Worm (Caenorhabditis elegans) whole organism, mixed stage, embryonic: ENCODE data around the gene C34C12.6.

Experiments used
- bed-3 ChIP-seq: fragments of 200-800 bp; sonication (Bioruptor generic); optimal IDR thresholded peaks from 3 replicates; lab custom pipeline; 2018; ENCODE audit warnings: mild to moderate bottlenecking, missing genetic modification characterization, moderate library complexity, missing compliant biosample characterization
- blmp-1 ChIP-seq: fragments of 150-350 bp; optimal IDR thresholded peaks from 2 replicates; lab custom pipeline; 2014; ENCODE audit warnings: missing biosample characterization, missing genetic modification characterization
- ceh-39 ChIP-seq: fragments of 150-350 bp; optimal IDR thresholded peaks from 2 replicates; lab custom pipeline; 2014; ENCODE audit warnings: missing biosample characterization, missing genetic modification characterization
- ceh-43 ChIP-seq: fragments of 200-800 bp; sonication (Bioruptor generic); optimal IDR thresholded peaks from 2 replicates; lab custom pipeline; 2018; ENCODE audit warnings: mild to moderate bottlenecking, missing genetic modification characterization, moderate library complexity, missing compliant biosample characterization
- cnd-1 ChIP-seq: fragments of 200-800 bp; sonication (Bioruptor generic); optimal IDR thresholded peaks from 2 replicates; lab custom pipeline; 2018; ENCODE audit warnings: mild to moderate bottlenecking, missing genetic modification characterization, missing compliant biosample characterization
- drap-1 ChIP-seq: fragments of 200-800 bp; sonication (Bioruptor generic); optimal IDR thresholded peaks from 3 replicates; lab custom pipeline; 2018; ENCODE audit warnings: mild to moderate bottlenecking, missing genetic modification characterization, missing compliant biosample characterization
- elt-1 ChIP-seq: sonication (generic microtip); optimal IDR thresholded peaks from 2 replicates; lab custom pipeline; 2017; ENCODE audit warnings: missing genetic modification characterization, mild to moderate bottlenecking, missing compliant biosample characterization, antibody characterized with exemption, moderate library complexity, borderline replicate concordance; ENCODE audit not compliant: insufficient read depth
- elt-3 ChIP-seq: fragments of 150-350 bp; optimal IDR thresholded peaks from 2 replicates; lab custom pipeline; 2014; ENCODE audit warnings: missing biosample characterization, missing genetic modification characterization
- flh-1 ChIP-seq: fragments of 200-800 bp; sonication (Bioruptor generic); optimal IDR thresholded peaks from 2 replicates; lab custom pipeline; 2018; ENCODE audit warnings: mild to moderate bottlenecking, missing genetic modification characterization, moderate library complexity, missing compliant biosample characterization
- ham-2 ChIP-seq: fragments of 200-800 bp; sonication (Bioruptor generic); optimal IDR thresholded peaks from 2 replicates; lab custom pipeline; 2018; ENCODE audit warnings: mild to moderate bottlenecking, missing genetic modification characterization, missing compliant biosample characterization
- hlh-1 ChIP-seq: fragments of 150-350 bp; optimal IDR thresholded peaks from 2 replicates; lab custom pipeline; 2014; ENCODE audit warnings: missing biosample characterization, missing genetic modification reagents, missing genetic modification characterization
- lin-13 ChIP-seq: fragments of 150-350 bp; optimal IDR thresholded peaks from 2 replicates; lab custom pipeline; 2014; ENCODE audit warnings: missing biosample characterization, missing genetic modification characterization
- lin-32 ChIP-seq: fragments of 200-800 bp; sonication (Bioruptor generic); optimal IDR thresholded peaks from 2 replicates; lab custom pipeline; 2018; ENCODE audit warnings: mild to moderate bottlenecking, missing genetic modification characterization, missing compliant biosample characterization
- lsy-2 ChIP-seq: fragments of 150-350 bp; optimal IDR thresholded peaks from 2 replicates; lab custom pipeline; 2014; ENCODE audit warnings: missing biosample characterization, missing genetic modification characterization
- mab-5 ChIP-seq: fragments of 150-350 bp; optimal IDR thresholded peaks from 2 replicates; lab custom pipeline; 2014; ENCODE audit warnings: missing biosample characterization, missing genetic modification characterization
- mep-1 ChIP-seq: fragments of 150-350 bp; optimal IDR thresholded peaks from 2 replicates; lab custom pipeline; 2017; ENCODE audit warnings: missing biosample characterization, missing genetic modification reagents, missing genetic modification characterization, inconsistent platforms
- mls-2 ChIP-seq: sonication (generic microtip); optimal IDR thresholded peaks from 2 replicates; lab custom pipeline; 2016; ENCODE audit warnings: mild to moderate bottlenecking, missing genetic modification characterization, moderate library complexity, missing compliant biosample characterization
- nhr-12 ChIP-seq: fragments of 150-350 bp; optimal IDR thresholded peaks from 2 replicates; lab custom pipeline; 2014; ENCODE audit warnings: missing biosample characterization, missing genetic modification characterization
- nhr-2 ChIP-seq: fragments of 150-350 bp; optimal IDR thresholded peaks from 2 replicates; lab custom pipeline; 2014; ENCODE audit warnings: missing biosample characterization, missing genetic modification characterization
- nhr-237 ChIP-seq: fragments of 150-350 bp; optimal IDR thresholded peaks from 2 replicates; lab custom pipeline; 2014; ENCODE audit warnings: missing biosample characterization, missing genetic modification characterization
- nhr-28 ChIP-seq: fragments of 150-350 bp; optimal IDR thresholded peaks from 2 replicates; lab custom pipeline; 2014; ENCODE audit warnings: missing biosample characterization, missing genetic modification characterization
- nhr-76 ChIP-seq: sonication (generic microtip); optimal IDR thresholded peaks from 2 replicates; lab custom pipeline; 2017; ENCODE audit warnings: missing biosample characterization, missing genetic modification characterization
- pha-4 ChIP-seq: fragments of 150-350 bp; optimal IDR thresholded peaks from 2 replicates; lab custom pipeline; 2018; ENCODE audit warnings: missing biosample characterization, missing genetic modification reagents, missing genetic modification characterization
- sem-2 ChIP-seq: fragments of 200-800 bp; sonication (Bioruptor generic); optimal IDR thresholded peaks from 2 replicates; lab custom pipeline; 2018; ENCODE audit warnings: mild to moderate bottlenecking, missing genetic modification characterization, missing compliant biosample characterization
- snpc-4 ChIP-seq: fragments of 150-350 bp; optimal IDR thresholded peaks from 2 replicates; lab custom pipeline; 2014; ENCODE audit warnings: missing biosample characterization, missing genetic modification characterization
- sptf-1 ChIP-seq: sonication (generic microtip); optimal IDR thresholded peaks from 2 replicates; lab custom pipeline; 2017; ENCODE audit warnings: mild to moderate bottlenecking, missing genetic modification characterization, moderate library complexity, missing compliant biosample characterization
- tbx-8 ChIP-seq: fragments of 200-800 bp; sonication (Bioruptor generic); optimal IDR thresholded peaks from 2 replicates; lab custom pipeline; 2018; ENCODE audit warnings: mild to moderate bottlenecking, missing genetic modification characterization, moderate library complexity, missing compliant biosample characterization
- unc-120 ChIP-seq: sonication (generic microtip); optimal IDR thresholded peaks from 2 replicates; lab custom pipeline; 2017; ENCODE audit warnings: missing genetic modification characterization, missing compliant biosample characterization; ENCODE audit not compliant: poor library complexity, severe bottlenecking
- unc-39 ChIP-seq: fragments of 150-350 bp; optimal IDR thresholded peaks from 2 replicates; lab custom pipeline; 2014; ENCODE audit warnings: missing biosample characterization, missing genetic modification characterization
- unc-62 ChIP-seq: fragments of 150-350 bp; optimal IDR thresholded peaks from 2 replicates; lab custom pipeline; 2014; ENCODE audit warnings: missing biosample characterization, missing genetic modification reagents, missing genetic modification characterization
- zip-8 ChIP-seq: fragments of 150-350 bp; optimal IDR thresholded peaks from 2 replicates; lab custom pipeline; 2014; ENCODE audit warnings: missing biosample characterization, missing genetic modification characterization
- ztf-11 ChIP-seq: fragments of 150-350 bp; optimal IDR thresholded peaks from 2 replicates; lab custom pipeline; 2014; ENCODE audit warnings: missing biosample characterization, missing genetic modification characterization

Gene C34C12.6

ce11 chrIII:3461403-3461802 lies 21.0 kb upstream of the C34C12.6 start, which contains the start of gene pph-6:
Gene pph-6 (plus strand): TSS chrIII:3461703.
- TF ChIP-seq nhr-12 (tag; lab: Kevin White, UChicago) (no peak), hlh-1 (tag; lab: Kevin White, UChicago) (no peak), nhr-2 (no peak), lsy-2 (tag; lab: Kevin White, UChicago) (no peak), sem-2 (no peak), lin-32 (GFP tag; lab: Kevin White, UChicago) (no peak), nhr-76 (tag; lab: Kevin White, UChicago) (no peak), sptf-1 (tag; lab: Kevin White, UChicago) (no peak), pha-4 (tag; lab: Kevin White, UChicago) (no peak), ham-2 (GFP tag; lab: Kevin White, UChicago) (no peak)

ce11 chrIII:3467013-3467412 lies 15.4 kb upstream of the C34C12.6 start:
- TF ChIP-seq ztf-11 (tag; lab: Kevin White, UChicago) (no peak), unc-39 (tag; lab: Kevin White, UChicago) (no peak), cnd-1 (tag; lab: Kevin White, UChicago) (no peak), ceh-43 (GFP tag; lab: Kevin White, UChicago) (no peak), elt-3 (tag; lab: Kevin White, UChicago) (no peak), mep-1 (tag; lab: Kevin White, UChicago) (no peak), mls-2 (tag; lab: Kevin White, UChicago) (no peak), nhr-237 (tag; lab: Kevin White, UChicago) (no peak), tbx-8 (GFP tag; lab: Kevin White, UChicago) (no peak), flh-1 (no peak), unc-62 (no peak), hlh-1 (tag; lab: Kevin White, UChicago) (no peak), snpc-4 (tag; lab: Kevin White, UChicago) (no peak), drap-1 (no peak), pha-4 (tag; lab: Kevin White, UChicago) (no peak), mab-5 (tag; lab: Kevin White, UChicago) (no peak), blmp-1 (no peak), unc-120 (tag; lab: Kevin White, UChicago) (no peak), lin-32 (GFP tag; lab: Kevin White, UChicago) (no peak), nhr-76 (tag; lab: Kevin White, UChicago) (no peak)

ce11 chrIII:3468384-3468783 lies 14.0 kb upstream of the C34C12.6 start:
- TF ChIP-seq unc-39 (tag; lab: Kevin White, UChicago), result no peak
- no peak for TF ChIP-seq lin-32 (GFP tag; lab: Kevin White, UChicago)
- no peak for TF ChIP-seq cnd-1 (tag; lab: Kevin White, UChicago)
- TF ChIP-seq nhr-12 (tag; lab: Kevin White, UChicago), result no peak
- no peak for TF ChIP-seq pha-4 (tag; lab: Kevin White, UChicago)
- no peak for TF ChIP-seq mab-5 (tag; lab: Kevin White, UChicago)
- TF ChIP-seq ztf-11 (tag; lab: Kevin White, UChicago), result no peak
- TF ChIP-seq nhr-2, result no peak
- no peak for TF ChIP-seq blmp-1
- no peak for TF ChIP-seq bed-3 (GFP tag; lab: Kevin White, UChicago)
- no peak for TF ChIP-seq sptf-1 (tag; lab: Kevin White, UChicago)
- no peak for TF ChIP-seq hlh-1 (tag; lab: Kevin White, UChicago)
- TF ChIP-seq nhr-28 (tag; lab: Kevin White, UChicago), result no peak
- TF ChIP-seq, all 35 proteins: peak for 0

ce11 chrIII:3469646-3470045 lies 12.7 kb upstream of the C34C12.6 start, which contains the start of gene smim-14:
Gene smim-14 (minus strand): TSS chrIII:3469746.
- TF ChIP-seq drap-1, result no peak
- no peak for TF ChIP-seq snpc-4 (tag; lab: Kevin White, UChicago)
- TF ChIP-seq ceh-39 (tag; lab: Kevin White, UChicago), result no peak
- TF ChIP-seq mab-5 (tag; lab: Kevin White, UChicago), result no peak
- TF ChIP-seq lin-13 (tag; lab: Kevin White, UChicago), result no peak
- TF ChIP-seq sptf-1 (tag; lab: Kevin White, UChicago), result no peak
- TF ChIP-seq ham-2 (GFP tag; lab: Kevin White, UChicago), result no peak
- no peak for TF ChIP-seq zip-8
- no peak for TF ChIP-seq pha-4 (tag; lab: Kevin White, UChicago)

- TF ChIP-seq ceh-39 (tag; lab: Kevin White, UChicago) (no peak), tbx-8 (GFP tag; lab: Kevin White, UChicago) (peak; percentile 41), zip-8 (no peak), mep-1 (tag; lab: Kevin White, UChicago) (no peak), nhr-28 (tag; lab: Kevin White, UChicago) (no peak), elt-1 (no peak), unc-62 (peak; percentile 73)
Observed at ce11 chrIII:3470433-3470832, 12.0 kb upstream of the C34C12.6 start.
